Worm (Caenorhabditis elegans) whole organism, late embryonic: ENCODE data around the gene sra-27.

ENCODE experiments used
- K02D7.2 ChIP-seq: sonication (generic microtip); optimal IDR thresholded peaks from 2 replicates; lab custom pipeline; 2017; ENCODE audit warnings: mild to moderate bottlenecking, missing genetic modification characterization, missing compliant biosample characterization
- Y22D7AL.16 ChIP-seq: sonication (generic microtip); optimal IDR thresholded peaks from 2 replicates; lab custom pipeline; 2016; ENCODE audit warnings: missing genetic modification characterization, missing compliant biosample characterization
- ceh-22 ChIP-seq: sonication (generic microtip); optimal IDR thresholded peaks from 2 replicates; lab custom pipeline; 2017; ENCODE audit warnings: missing biosample characterization, missing genetic modification characterization
- dmd-4 ChIP-seq: sonication (generic microtip); optimal IDR thresholded peaks from 2 replicates; lab custom pipeline; 2016; ENCODE audit warnings: borderline replicate concordance, missing genetic modification characterization, missing compliant biosample characterization
- elt-4 ChIP-seq: sonication (generic microtip); optimal IDR thresholded peaks from 2 replicates; lab custom pipeline; 2016; ENCODE audit warnings: missing genetic modification characterization, missing compliant biosample characterization
- fkh-10 ChIP-seq: fragments of 150-350 bp; optimal IDR thresholded peaks from 2 replicates; lab custom pipeline; 2014; ENCODE audit warnings: missing biosample characterization, missing genetic modification reagents, missing genetic modification characterization
- gmeb-2 ChIP-seq: sonication (generic microtip); optimal IDR thresholded peaks from 2 replicates; lab custom pipeline; 2016; ENCODE audit warnings: missing genetic modification characterization, inconsistent platforms, missing compliant biosample characterization
- npax-4 ChIP-seq: sonication (generic microtip); optimal IDR thresholded peaks from 2 replicates; lab custom pipeline; 2016; ENCODE audit warnings: missing genetic modification characterization, missing compliant biosample characterization
- pag-3 ChIP-seq: sonication (generic microtip); optimal IDR thresholded peaks from 2 replicates; lab custom pipeline; 2016; ENCODE audit warnings: missing compliant biosample characterization, missing genetic modification characterization, borderline replicate concordance
- pros-1 ChIP-seq: fragments of 150-350 bp; optimal IDR thresholded peaks from 2 replicates; lab custom pipeline; 2014; ENCODE audit warnings: missing biosample characterization, missing genetic modification reagents, missing genetic modification characterization

DNA sequence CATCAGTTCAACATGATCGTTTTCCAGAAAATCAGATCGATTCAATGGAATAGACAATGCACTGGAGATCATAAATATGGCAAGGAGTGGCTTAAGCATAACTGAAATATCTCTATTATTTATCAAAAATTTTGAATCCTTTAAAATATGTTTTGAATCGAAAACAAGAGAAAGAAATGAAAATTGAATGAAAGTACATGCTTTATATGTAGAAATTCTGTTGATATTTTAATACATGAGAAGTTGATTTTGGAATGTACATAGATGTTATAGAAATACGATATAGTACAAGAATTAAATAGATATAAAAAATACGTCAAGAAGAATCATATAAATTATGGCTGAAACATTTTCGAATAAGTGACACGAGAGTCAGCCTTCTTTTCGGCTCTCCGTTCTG, 23.4 kb downstream of the sra-27 start, which contains the start of gene C56C10.9:
- TF ChIP-seq dmd-4 (tag; lab: Kevin White, UChicago) = no peak
- TF ChIP-seq fkh-10 = no peak
- no peak for TF ChIP-seq gmeb-2 (tag; lab: Kevin White, UChicago)
- TF ChIP-seq npax-4 (tag; lab: Kevin White, UChicago) = no peak
- TF ChIP-seq K02D7.2 = no peak
- TF ChIP-seq pag-3 = no peak
- TF ChIP-seq Y22D7AL.16 = no peak
- no peak for TF ChIP-seq pros-1 (tag; lab: Kevin White, UChicago)
- TF ChIP-seq elt-4 (tag; lab: Kevin White, UChicago) = no peak
- no peak for TF ChIP-seq ceh-22 (tag; lab: Kevin White, UChicago)
